Worm (Caenorhabditis elegans): ENCODE data around the gene C49C3.11.

ce11 chrIV:17335031-17335430 lies 8.6 kb upstream of the C49C3.11 start, which contains the start of gene C49C3.8:
- TF ChIP-seq pqm-1 (tag; optimal IDR thresholded peaks at IDR 0.05) (no peak), skn-1 (tag; optimal IDR thresholded peaks at IDR 0.05) (no peak), unc-130 (GFP tag; optimal IDR thresholded peaks at IDR 0.05) (no peak)
